Worm (Caenorhabditis elegans) whole organism, L4 larva: ENCODE data around the gene Y55F3AM.5.

ENCODE experiments used
- F26F4.8 ChIP-seq: fragments of 200-800 bp; sonication (Bioruptor generic); conservative IDR thresholded peaks from 2 replicates; pipeline ENCODE4 v1.3.6; 2022; ENCODE audit warnings: missing genetic modification characterization, missing compliant biosample characterization
- T20F7.1 ChIP-seq: fragments of 200-800 bp; sonication (Bioruptor generic); optimal IDR thresholded peaks from 2 replicates; lab custom pipeline; 2018; ENCODE audit warnings: mild to moderate bottlenecking, missing genetic modification characterization, missing compliant biosample characterization
- Y48G9A.11 ChIP-seq: fragments of 200-800 bp; sonication (Bioruptor generic); IDR thresholded peaks from 2 replicates; pipeline ENCODE4 v1.3.6; 2022; ENCODE audit warnings: missing genetic modification reagents, missing genetic modification characterization, missing compliant biosample characterization
- Y5F2A.4 ChIP-seq: fragments of 200-800 bp; sonication (Bioruptor generic); optimal IDR thresholded peaks from 2 replicates; lab custom pipeline; 2018; ENCODE audit warnings: mild to moderate bottlenecking, missing genetic modification characterization, missing compliant biosample characterization
- aha-1 ChIP-seq: fragments of 150-350 bp; peaks from one replicate; lab custom pipeline; 2014; ENCODE audit warnings: missing biosample characterization, missing genetic modification characterization
- aly-2 ChIP-seq: sonication (generic microtip); optimal IDR thresholded peaks from 2 replicates; lab custom pipeline; 2018; ENCODE audit warnings: missing biosample characterization, missing genetic modification characterization
- ceh-28 ChIP-seq: fragments of 150-350 bp; optimal IDR thresholded peaks from 2 replicates; lab custom pipeline; 2014; ENCODE audit warnings: missing biosample characterization, missing genetic modification reagents, missing genetic modification characterization
- daf-16 ChIP-seq, 3 experiments: sonication (generic microtip); optimal IDR thresholded peaks; 2 replicates each; lab custom pipeline; 2016 to 2017; ENCODE audit warnings: missing genetic modification characterization in 3 of 3, missing genetic modification reagents in 3 of 3, mild to moderate bottlenecking in 2 of 3, missing compliant biosample characterization in 2 of 3, missing biosample characterization in 1 of 3, moderate library complexity in 1 of 3
- daf-8 ChIP-seq: fragments of 200-800 bp; sonication (Bioruptor generic); IDR thresholded peaks from 2 replicates; pipeline ENCODE4 v1.3.6; 2022; ENCODE audit warnings: missing genetic modification characterization, missing compliant biosample characterization
- dmd-8 ChIP-seq: fragments of 200-800 bp; sonication (Bioruptor generic); IDR thresholded peaks from 2 replicates; pipeline ENCODE4 v1.3.6; 2022; ENCODE audit warnings: missing genetic modification characterization, missing compliant biosample characterization
- dve-1 ChIP-seq: sonication (generic microtip); optimal IDR thresholded peaks from 2 replicates; lab custom pipeline; 2017; ENCODE audit warnings: antibody characterized with exemption, mild to moderate bottlenecking, missing genetic modification characterization, missing compliant biosample characterization; ENCODE audit not compliant: insufficient read depth
- egl-27 ChIP-seq: sonication (generic microtip); optimal IDR thresholded peaks from 3 replicates; lab custom pipeline; 2017; ENCODE audit warnings: missing biosample characterization, missing genetic modification reagents, missing genetic modification characterization
- lin-15B ChIP-seq: fragments of 150-350 bp; sonication (generic microtip); optimal IDR thresholded peaks from 3 replicates; lab custom pipeline; 2014; ENCODE audit warnings: missing biosample characterization, missing genetic modification characterization
- lin-29 ChIP-seq: fragments of 200-800 bp; sonication (Bioruptor generic); IDR thresholded peaks from 2 replicates; pipeline ENCODE4 v1.3.6; 2022; ENCODE audit warnings: missing genetic modification reagents, missing genetic modification characterization, missing compliant biosample characterization
- lin-38 ChIP-seq: fragments of 200-800 bp; sonication (Bioruptor generic); IDR thresholded peaks from 2 replicates; pipeline ENCODE4 v1.3.6; 2022; ENCODE audit warnings: missing genetic modification reagents, missing genetic modification characterization, missing compliant biosample characterization
- lin-39 ChIP-seq: fragments of 150-350 bp; optimal IDR thresholded peaks from 2 replicates; lab custom pipeline; 2014; ENCODE audit warnings: missing biosample characterization, missing genetic modification reagents, missing genetic modification characterization
- mdl-1 ChIP-seq, 2 experiments: fragments of 150-350 bp in 1 of 2; sonication (generic microtip) in 1 of 2; optimal IDR thresholded peaks; 2 replicates each; lab custom pipeline; 2014 to 2017; ENCODE audit warnings: missing biosample characterization in 2 of 2, missing genetic modification characterization in 2 of 2
- mdt-29 ChIP-seq: fragments of 200-800 bp; sonication (Bioruptor generic); IDR thresholded peaks from 2 replicates; pipeline ENCODE4 v1.3.6; 2022; ENCODE audit warnings: missing genetic modification reagents, missing genetic modification characterization, missing compliant biosample characterization
- mep-1 ChIP-seq: fragments of 150-350 bp; sonication (generic microtip); optimal IDR thresholded peaks from 3 replicates; lab custom pipeline; 2014; ENCODE audit warnings: missing biosample characterization, missing genetic modification characterization
- mxl-2 ChIP-seq: fragments of 200-800 bp; sonication (Bioruptor generic); conservative IDR thresholded peaks from 2 replicates; pipeline ENCODE4 v1.3.6; 2022; ENCODE audit warnings: missing genetic modification reagents, missing genetic modification characterization, missing compliant biosample characterization
- mxl-3 ChIP-seq: fragments of 200-800 bp; sonication (Bioruptor generic); optimal IDR thresholded peaks from 2 replicates; lab custom pipeline; 2018; ENCODE audit warnings: mild to moderate bottlenecking, missing genetic modification characterization, missing compliant biosample characterization
- nhr-102 ChIP-seq: sonication (generic microtip); optimal IDR thresholded peaks from 2 replicates; lab custom pipeline; 2016; ENCODE audit warnings: mild to moderate bottlenecking, missing genetic modification characterization, moderate library complexity, missing compliant biosample characterization
- nhr-25 ChIP-seq: sonication (generic microtip); optimal IDR thresholded peaks from 2 replicates; lab custom pipeline; 2017; ENCODE audit warnings: missing genetic modification characterization, mild to moderate bottlenecking, missing compliant biosample characterization, antibody characterized with exemption, moderate library complexity, borderline replicate concordance; ENCODE audit not compliant: insufficient read depth
- nhr-28 ChIP-seq: fragments of 150-350 bp; optimal IDR thresholded peaks from 2 replicates; lab custom pipeline; 2014; ENCODE audit warnings: missing biosample characterization, missing genetic modification characterization
- pha-4 ChIP-seq, 2 experiments: fragments of 150-350 bp in 1 of 2; fragments of 200-800 bp in 1 of 2; sonication (Bioruptor generic) in 1 of 2; IDR thresholded peaks in 1 of 2; optimal IDR thresholded peaks in 1 of 2; 2 replicates each; pipeline versions ENCODE4 v1.3.6 to Lab custom; 2014 to 2022; ENCODE audit warnings: missing genetic modification characterization in 2 of 2, missing genetic modification reagents in 2 of 2, missing biosample characterization in 1 of 2, missing compliant biosample characterization in 1 of 2
- pqm-1 ChIP-seq: sonication (generic microtip); optimal IDR thresholded peaks from 2 replicates; lab custom pipeline; 2017; ENCODE audit warnings: missing biosample characterization, missing genetic modification characterization
- saeg-2 ChIP-seq: fragments of 200-800 bp; sonication (Bioruptor generic); IDR thresholded peaks from 2 replicates; pipeline ENCODE4 v1.3.6; 2022; ENCODE audit warnings: missing genetic modification reagents, missing genetic modification characterization, missing compliant biosample characterization
- sdz-12 ChIP-seq: fragments of 200-800 bp; sonication (Bioruptor generic); optimal IDR thresholded peaks from 2 replicates; lab custom pipeline; 2018; ENCODE audit warnings: mild to moderate bottlenecking, missing genetic modification characterization, missing compliant biosample characterization
- unc-39 ChIP-seq: sonication (generic microtip); optimal IDR thresholded peaks from 2 replicates; lab custom pipeline; 2017; ENCODE audit warnings: missing biosample characterization, missing genetic modification characterization
- unc-62 ChIP-seq, 3 experiments: fragments of 150-350 bp in 1 of 3; sonication (generic microtip); optimal IDR thresholded peaks in 2 of 3; peaks in 1 of 3; 1 replicate in 1 of 3; 2 replicates in 2 of 3; lab custom pipeline; 2014 to 2017; ENCODE audit warnings: missing biosample characterization in 3 of 3, missing genetic modification characterization in 3 of 3, missing genetic modification reagents in 3 of 3, missing genotype in 1 of 3
- zip-2 ChIP-seq: fragments of 150-350 bp; optimal IDR thresholded peaks from 2 replicates; lab custom pipeline; 2014; ENCODE audit warnings: missing biosample characterization, missing genetic modification characterization

Gene Y55F3AM.5

DNA sequence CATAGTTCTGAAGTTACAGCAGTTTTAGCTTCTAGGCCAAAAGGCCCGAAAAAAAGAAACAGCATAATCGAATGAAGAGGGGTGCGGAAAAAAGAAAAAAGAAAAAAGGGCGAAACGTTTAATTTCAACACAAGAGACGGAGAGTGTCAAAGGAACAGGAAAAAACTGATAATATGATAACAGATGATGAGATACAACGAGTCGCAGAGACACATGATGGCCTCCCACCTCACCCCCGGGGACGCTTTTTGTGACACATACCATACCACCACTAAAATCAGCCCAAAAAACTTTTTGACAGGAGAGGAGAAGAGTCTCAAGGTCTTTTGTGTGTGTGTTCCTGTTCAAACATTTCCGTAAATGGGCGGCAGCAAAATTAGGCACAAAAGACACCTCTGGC lies 36.1 kb downstream of the Y55F3AM.5 start (continued):
- TF ChIP-seq mxl-2 (GFP tag; lab: Robert Waterston, UW) (no peak), nhr-25 (tag; lab: Kevin White, UChicago) (peak; percentile 48), nhr-102 (no peak), pha-4 (GFP tag; IDR thresholded peaks at IDR 0.05; lab: Robert Waterston, UW) (0 out of 2 replicates have a peak, but pooled peaks have one; percentile 22), pha-4 (tag; optimal IDR thresholded peaks at IDR 0.05; lab: Kevin White, UChicago) (no peak), mxl-3 (peak; percentile 65), Y48G9A.11 (GFP tag; lab: Robert Waterston, UW) (no peak), mep-1 (tag; lab: Kevin White, UChicago) (peak; percentile 38)

DNA sequence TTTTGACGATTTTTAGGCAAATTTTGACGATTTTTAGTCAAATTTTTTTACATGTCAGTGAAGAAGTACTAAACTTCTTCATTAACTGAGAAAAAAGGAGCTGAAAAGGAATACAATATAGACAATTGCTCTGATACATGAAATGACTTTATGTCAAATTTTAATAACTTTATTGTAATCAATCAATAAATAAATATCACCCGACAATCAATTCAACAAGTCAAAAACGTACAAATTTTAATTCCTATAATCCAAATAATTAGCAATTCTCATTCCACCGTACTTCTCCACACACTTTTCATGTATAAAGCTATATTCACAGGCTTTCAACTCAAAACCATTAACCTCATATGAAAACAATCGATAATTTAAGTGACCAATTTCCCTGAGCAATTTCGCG lies 39.5 kb downstream of the Y55F3AM.5 start:
- TF ChIP-seq Y5F2A.4 (no peak), unc-62 (GFP tag; optimal IDR thresholded peaks at IDR 0.05 in 1 of 2; lab: Kevin White, UChicago) (peak in 1 of 2 experiments; percentile 96), unc-62 (tag; optimal IDR thresholded peaks at IDR 0.05; lab: Kevin White, UChicago) (no peak), mdt-29 (GFP tag; lab: Robert Waterston, UW) (no peak), egl-27 (tag; lab: Kevin White, UChicago) (no peak)

DNA sequence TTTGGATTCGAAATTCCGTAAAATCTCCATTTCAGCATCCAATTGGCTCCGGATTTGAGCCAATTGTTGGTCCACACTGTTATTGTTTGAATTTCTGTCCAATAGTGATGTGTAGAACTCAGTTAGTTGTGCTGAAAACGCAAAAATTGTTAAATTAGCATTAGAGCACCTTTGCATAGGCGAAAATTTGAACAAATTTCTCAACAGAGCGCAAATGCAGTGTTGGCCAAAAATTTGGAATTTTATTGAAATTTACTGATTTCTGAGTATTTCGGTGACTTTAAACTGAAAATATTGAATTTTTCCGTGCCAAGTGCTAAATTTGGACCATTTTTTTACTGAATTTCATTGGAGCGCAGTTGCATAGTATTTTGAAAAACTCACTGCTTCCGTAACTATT lies 41.5 kb downstream of the Y55F3AM.5 start:
- TF ChIP-seq dve-1 (no peak), lin-38 (GFP tag; lab: Robert Waterston, UW) (peak; percentile 84)

- TF ChIP-seq aly-2 (tag; lab: Kevin White, UChicago), result no peak
- TF ChIP-seq T20F7.1 (GFP tag; lab: Kevin White, UChicago), result no peak
- no peak for TF ChIP-seq F26F4.8 (GFP tag; lab: Robert Waterston, UW)
- TF ChIP-seq sdz-12, result no peak
- TF ChIP-seq pqm-1, result no peak
- TF ChIP-seq zip-2 (tag; lab: Kevin White, UChicago), result no peak
- no peak for TF ChIP-seq unc-39 (tag; lab: Kevin White, UChicago)
- no peak for TF ChIP-seq mdt-29 (GFP tag; lab: Robert Waterston, UW)
- no peak for TF ChIP-seq lin-15B
- no peak for TF ChIP-seq daf-16 (GFP tag; optimal IDR thresholded peaks at IDR 0.05; lab: Kevin White, UChicago)
- no peak for TF ChIP-seq daf-16 (tag; optimal IDR thresholded peaks at IDR 0.05; lab: Kevin White, UChicago)
- no peak for TF ChIP-seq dmd-8 (GFP tag; lab: Robert Waterston, UW)
- no peak for TF ChIP-seq nhr-28 (tag; lab: Kevin White, UChicago)
- TF ChIP-seq lin-29, result no peak
- no peak for TF ChIP-seq saeg-2 (GFP tag; lab: Robert Waterston, UW)
- TF ChIP-seq mdl-1 (tag; optimal IDR thresholded peaks at IDR 0.05; lab: Kevin White, UChicago), result no peak
Measured at ce11 chrIV:1044287-1044686, 45.3 kb downstream of the Y55F3AM.5 start, which contains the start of gene Y55F3AM.11. Y55F3AM.11 (minus strand) TSS chrIV:1044387.

DNA sequence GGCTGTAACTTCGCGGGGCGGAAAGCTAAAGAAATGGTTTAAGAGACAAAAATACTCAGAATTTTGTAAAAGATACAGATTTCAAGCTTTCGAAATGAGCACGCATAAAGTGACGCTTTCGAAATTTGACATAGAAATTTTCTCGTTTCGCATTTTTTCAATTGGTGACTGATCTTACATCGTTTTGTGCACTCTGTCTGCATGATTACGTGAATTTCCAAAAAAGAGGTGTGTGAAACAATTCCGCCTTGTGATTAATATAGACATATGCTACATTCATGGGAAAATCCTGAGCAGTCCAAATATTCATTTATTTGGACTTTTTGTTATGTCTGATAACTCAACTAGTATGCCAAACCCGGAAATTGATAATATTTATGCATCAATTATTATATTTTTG lies 46.7 kb downstream of the Y55F3AM.5 start, which contains the start of gene srx-12:
Gene srx-12, plus strand, starts transcription at position 301 of the 400 bp plus-strand sequence.
- TF ChIP-seq aha-1 (tag; lab: Kevin White, UChicago) (peak; percentile 22), lin-39 (tag; lab: Kevin White, UChicago) (no peak)

DNA sequence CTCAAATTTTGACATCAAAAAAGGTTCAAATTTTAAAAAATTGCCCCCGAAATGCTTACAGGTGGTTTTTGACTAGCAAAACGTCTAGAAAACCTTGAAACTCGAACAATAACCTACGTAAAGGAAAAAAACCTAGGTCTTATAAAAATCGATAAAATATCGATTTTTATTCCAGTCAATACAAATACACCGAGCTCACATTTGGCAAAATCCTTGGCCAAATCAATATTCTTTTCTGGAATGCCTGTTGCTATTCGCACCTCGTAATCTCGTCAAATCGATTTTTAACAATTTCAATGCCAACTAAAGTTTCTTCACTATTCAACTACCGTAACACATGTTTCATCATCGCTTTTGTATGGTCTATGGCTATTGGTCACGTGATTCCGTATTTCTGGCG lies 48.0 kb downstream of the Y55F3AM.5 start:
- TF ChIP-seq ceh-28 (tag; lab: Kevin White, UChicago) (peak; percentile 69), daf-8 (GFP tag; lab: Robert Waterston, UW) (no peak), pha-4 (GFP tag; IDR thresholded peaks at IDR 0.05; lab: Robert Waterston, UW) (no peak), pha-4 (tag; optimal IDR thresholded peaks at IDR 0.05; lab: Kevin White, UChicago) (no peak), unc-62 (GFP tag; optimal IDR thresholded peaks at IDR 0.05 in 1 of 2; lab: Kevin White, UChicago) (peak in 1 of 2 experiments; percentile 82), unc-62 (tag; optimal IDR thresholded peaks at IDR 0.05; lab: Kevin White, UChicago) (no peak)
